Fruit fly (Drosophila melanogaster) whole organism, adult: ENCODE data around the gene CG3448.

ENCODE experiments used
- CG11617 ChIP-seq: fragments of 200-800 bp; sonication (Bioruptor generic); optimal IDR thresholded peaks from 2 replicates; lab custom pipeline; 2017; ENCODE audit warnings: mild to moderate bottlenecking, missing biosample characterization, missing genetic modification reagents, missing genetic modification characterization
- CG1620 ChIP-seq: fragments of 200-800 bp; sonication (Bioruptor generic); optimal IDR thresholded peaks from 2 replicates; lab custom pipeline; 2016; ENCODE audit warnings: missing biosample characterization, missing genetic modification characterization
- CG33017 ChIP-seq: fragments of 200-800 bp; sonication (Bioruptor generic); optimal IDR thresholded peaks from 2 replicates; lab custom pipeline; 2018; ENCODE audit warnings: missing biosample characterization, mild to moderate bottlenecking, missing genetic modification characterization, moderate library complexity
- Clk ChIP-seq: fragments of 200-800 bp; sonication (Bioruptor generic); optimal IDR thresholded peaks from 2 replicates; lab custom pipeline; 2017; ENCODE audit warnings: missing biosample characterization, missing genetic modification characterization
- Hr96 ChIP-seq: fragments of 200-800 bp; sonication (Bioruptor generic); optimal IDR thresholded peaks from 2 replicates; lab custom pipeline; 2016; ENCODE audit warnings: missing biosample characterization, missing genetic modification characterization
- kay ChIP-seq: fragments of 200-800 bp; sonication (Bioruptor generic); peaks from one replicate; lab custom pipeline; 2016; ENCODE audit warnings: missing biosample characterization, missing genetic modification characterization, borderline replicate concordance
- pad ChIP-seq: fragments of 200-800 bp; sonication (Bioruptor generic); optimal IDR thresholded peaks from 3 replicates; lab custom pipeline; 2017; ENCODE audit warnings: missing biosample characterization, missing genetic modification characterization, mild to moderate bottlenecking, moderate library complexity, missing genetic modification reagents
- toe ChIP-seq: fragments of 200-800 bp; sonication (Bioruptor generic); optimal IDR thresholded peaks from 2 replicates; lab custom pipeline; 2016; ENCODE audit warnings: missing biosample characterization, missing genetic modification characterization

- no peak for TF ChIP-seq pad
- no peak for TF ChIP-seq CG1620 (GFP tag; lab: Kevin White, UChicago)
- no peak for TF ChIP-seq Clk
- TF ChIP-seq CG33017 (tag; lab: Kevin White, UChicago): no peak
- TF ChIP-seq toe: no peak
- no peak for TF ChIP-seq Hr96 (GFP tag; lab: Kevin White, UChicago)
- TF ChIP-seq kay (GFP tag; lab: Kevin White, UChicago): no peak
- no peak for TF ChIP-seq CG11617 (GFP tag; lab: Kevin White, UChicago)
Measured at dm6 chr3L:9490432-9490831, 39.1 kb upstream of the CG3448 start.
